Worm (Caenorhabditis elegans) whole organism, young adult: ENCODE data around the gene Y110A2AR.1.

Source experiments
- B0035.1 ChIP-seq: sonication (generic microtip); optimal IDR thresholded peaks from 2 replicates; lab custom pipeline; 2016; ENCODE audit warnings: missing genetic modification characterization, mild to moderate bottlenecking, missing compliant biosample characterization, missing genotype, missing genetic modification reagents
- B0336.3 ChIP-seq: fragments of 200-800 bp; sonication (Bioruptor generic); IDR thresholded peaks from 2 replicates; pipeline ENCODE4 v1.3.6; 2022; ENCODE audit warnings: missing genetic modification characterization, missing compliant biosample characterization
- F10E7.11 ChIP-seq: sonication (generic microtip); optimal IDR thresholded peaks from 2 replicates; lab custom pipeline; 2017; ENCODE audit warnings: mild to moderate bottlenecking, missing genetic modification characterization, moderate library complexity, missing compliant biosample characterization
- F57C9.4 ChIP-seq: sonication (generic microtip); optimal IDR thresholded peaks from 2 replicates; lab custom pipeline; 2017; ENCODE audit warnings: mild to moderate bottlenecking, missing genetic modification characterization, missing compliant biosample characterization
- K11D2.4 ChIP-seq: fragments of 200-800 bp; sonication (Bioruptor generic); IDR thresholded peaks from 2 replicates; pipeline ENCODE4 v1.3.6; 2022; ENCODE audit warnings: missing genetic modification reagents, missing genetic modification characterization, missing compliant biosample characterization
- Y79H2A.3 ChIP-seq: fragments of 200-800 bp; sonication (Bioruptor generic); conservative IDR thresholded peaks from 2 replicates; pipeline ENCODE4 v1.3.6; 2022; ENCODE audit warnings: missing genetic modification reagents, missing genetic modification characterization, missing compliant biosample characterization
- Y95B8A.8 ChIP-seq: fragments of 200-800 bp; sonication (Bioruptor generic); IDR thresholded peaks from 2 replicates; pipeline ENCODE4 v1.3.6; 2022; ENCODE audit warnings: missing genetic modification reagents, missing genetic modification characterization, missing compliant biosample characterization
- akir-1 ChIP-seq: fragments of 200-800 bp; sonication (Bioruptor generic); optimal IDR thresholded peaks from 2 replicates; lab custom pipeline; 2018; ENCODE audit warnings: mild to moderate bottlenecking, missing genetic modification characterization, moderate library complexity, missing compliant biosample characterization
- aptf-3 ChIP-seq: fragments of 200-800 bp; sonication (Bioruptor generic); IDR thresholded peaks from 2 replicates; pipeline ENCODE4 v1.3.6; 2022; ENCODE audit warnings: missing genetic modification characterization, missing compliant biosample characterization
- attf-3 ChIP-seq: fragments of 200-800 bp; sonication (Bioruptor generic); conservative IDR thresholded peaks from 2 replicates; pipeline ENCODE4 v1.3.6; 2022; ENCODE audit warnings: missing genetic modification reagents, missing genetic modification characterization, missing compliant biosample characterization
- egrh-3 ChIP-seq: fragments of 200-800 bp; sonication (Bioruptor generic); IDR thresholded peaks from 2 replicates; pipeline ENCODE4 v1.3.6; 2022; ENCODE audit warnings: missing genetic modification reagents, missing genetic modification characterization, missing compliant biosample characterization
- ets-4 ChIP-seq: fragments of 200-800 bp; sonication (Bioruptor generic); optimal IDR thresholded peaks from 2 replicates; lab custom pipeline; 2018; ENCODE audit warnings: mild to moderate bottlenecking, missing genetic modification characterization, missing compliant biosample characterization
- hlh-12 ChIP-seq: sonication (generic microtip); optimal IDR thresholded peaks from 2 replicates; lab custom pipeline; 2016; ENCODE audit warnings: missing genetic modification characterization, missing compliant biosample characterization
- hmg-1.2 ChIP-seq: fragments of 200-800 bp; sonication (Bioruptor generic); IDR thresholded peaks from 2 replicates; pipeline ENCODE4 v1.3.6; 2022; ENCODE audit warnings: missing genetic modification reagents, missing genetic modification characterization, missing compliant biosample characterization
- hsf-1 ChIP-seq: fragments of 200-800 bp; sonication (Bioruptor generic); IDR thresholded peaks from 2 replicates; pipeline ENCODE4 v1.3.6; 2022; ENCODE audit warnings: missing genetic modification reagents, missing genetic modification characterization, missing compliant biosample characterization
- lin-35 ChIP-seq, 3 experiments: fragments of 150-350 bp in 2 of 3; sonication (generic microtip) in 1 of 3; optimal IDR thresholded peaks; 2 replicates each; lab custom pipeline; 2014 to 2018; ENCODE audit warnings: missing biosample characterization in 3 of 3, missing genetic modification characterization in 3 of 3, missing genetic modification reagents in 3 of 3
- lir-1 ChIP-seq: fragments of 200-800 bp; sonication (Bioruptor generic); conservative IDR thresholded peaks from 2 replicates; pipeline ENCODE4 v1.3.6; 2022; ENCODE audit warnings: missing genetic modification reagents, missing genetic modification characterization, missing compliant biosample characterization
- mcd-1 ChIP-seq: fragments of 200-800 bp; sonication (Bioruptor generic); IDR thresholded peaks from 2 replicates; pipeline ENCODE4 v1.3.6; 2022; ENCODE audit warnings: missing genetic modification reagents, missing genetic modification characterization, missing compliant biosample characterization
- mes-4 ChIP-seq: sonication (generic microtip); optimal IDR thresholded peaks from 2 replicates; lab custom pipeline; 2016; ENCODE audit warnings: missing genotype, missing genetic modification characterization, missing compliant biosample characterization
- nfyb-1 ChIP-seq: fragments of 200-800 bp; sonication (Bioruptor generic); IDR thresholded peaks from 2 replicates; pipeline ENCODE4 v1.3.6; 2022; ENCODE audit warnings: missing genetic modification reagents, missing genetic modification characterization, missing compliant biosample characterization
- nhr-80 ChIP-seq: sonication (generic microtip); optimal IDR thresholded peaks from 2 replicates; lab custom pipeline; 2016; ENCODE audit warnings: missing genetic modification characterization, missing compliant biosample characterization
- rcor-1 ChIP-seq: fragments of 200-800 bp; sonication (Bioruptor generic); IDR thresholded peaks from 2 replicates; pipeline ENCODE4 v1.3.6; 2022; ENCODE audit warnings: missing genetic modification reagents, missing genetic modification characterization, missing compliant biosample characterization
- sdz-38 ChIP-seq: sonication (generic microtip); optimal IDR thresholded peaks from 2 replicates; lab custom pipeline; 2016; ENCODE audit warnings: missing genotype, missing genetic modification characterization, missing compliant biosample characterization
- snpc-1.1 ChIP-seq: sonication (generic microtip); optimal IDR thresholded peaks from 2 replicates; lab custom pipeline; 2017; ENCODE audit warnings: missing genetic modification characterization, mild to moderate bottlenecking, missing compliant biosample characterization, antibody characterized with exemption, moderate library complexity, missing genotype, missing genetic modification reagents; ENCODE audit not compliant: insufficient read depth
- zfh-2 ChIP-seq: fragments of 200-800 bp; sonication (Bioruptor generic); conservative IDR thresholded peaks from 2 replicates; pipeline ENCODE4 v1.3.6; 2022; ENCODE audit warnings: missing genetic modification reagents, missing genetic modification characterization, missing compliant biosample characterization
- ztf-25 ChIP-seq: fragments of 200-800 bp; sonication (Bioruptor generic); IDR thresholded peaks from 2 replicates; pipeline ENCODE4 v1.3.6; 2022; ENCODE audit warnings: missing genetic modification reagents, missing genetic modification characterization, missing compliant biosample characterization
- ztf-28 ChIP-seq: fragments of 200-800 bp; sonication (Bioruptor generic); IDR thresholded peaks from 2 replicates; pipeline ENCODE4 v1.3.6; 2022; ENCODE audit warnings: missing genetic modification reagents, missing genetic modification characterization, missing compliant biosample characterization

Gene Y110A2AR.1

DNA sequence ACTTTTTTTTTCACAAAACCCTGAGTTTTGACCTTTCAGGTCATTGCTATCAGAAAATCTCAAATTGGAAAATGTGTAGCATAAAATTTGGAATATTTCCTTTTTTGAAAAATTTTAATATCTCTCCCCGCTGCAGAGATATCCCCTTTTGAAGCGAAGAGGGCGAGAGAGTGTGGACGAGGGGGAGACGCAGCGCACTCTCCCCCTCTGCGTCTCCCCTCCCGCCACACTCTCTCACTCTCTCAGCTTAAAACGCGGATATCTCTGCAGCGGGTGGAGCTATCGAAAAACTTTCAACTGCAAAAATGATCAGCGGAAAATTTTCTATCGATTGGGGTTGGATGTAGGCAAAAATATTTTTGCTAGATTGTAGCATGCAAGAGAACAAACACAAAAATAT lies 3.3 kb downstream of the Y110A2AR.1 start:
- peak; percentile 93 for TF ChIP-seq hmg-1.2 (GFP tag; lab: Robert Waterston, UW)
- 0 out of 2 replicates have a peak, but pooled peaks have one; percentile 0 for TF ChIP-seq Y95B8A.8 (GFP tag; lab: Robert Waterston, UW)
- 0 out of 2 replicates have a peak, but pooled peaks have one; percentile 6 for TF ChIP-seq hsf-1 (GFP tag; lab: Robert Waterston, UW)
- 0 out of 2 replicates have a peak, but pooled peaks have one; percentile 37 for TF ChIP-seq nfyb-1 (GFP tag; lab: Robert Waterston, UW)
- 0 out of 2 replicates have a peak, but pooled peaks have one; percentile 35 for TF ChIP-seq mcd-1
- TF ChIP-seq Y79H2A.3 = no peak
- no peak for TF ChIP-seq F57C9.4 (tag; lab: Kevin White, UChicago)

DNA sequence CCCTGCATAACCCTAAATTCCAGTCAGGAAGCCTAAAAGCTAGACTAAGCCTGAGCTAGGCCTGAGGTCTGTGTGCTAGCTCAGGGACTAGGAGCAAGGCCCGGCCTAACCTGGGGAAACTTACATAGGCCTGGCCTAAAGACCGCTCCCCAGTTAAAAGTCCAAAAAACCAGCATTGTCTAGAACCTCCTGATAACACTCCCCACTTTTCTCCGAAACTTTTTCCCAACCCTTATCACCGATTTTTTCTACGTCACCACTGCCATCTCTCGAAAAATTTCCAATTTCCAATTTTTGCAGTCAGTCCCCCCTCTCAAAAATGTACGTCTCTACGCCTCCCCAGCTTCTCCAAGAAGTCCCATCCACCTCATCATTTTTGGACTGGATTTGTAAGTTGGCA lies 4.1 kb downstream of the Y110A2AR.1 start, which contains the start of gene ZK355.2:
Gene ZK355.2, plus strand, starts transcription at position 301 of the 400 bp plus-strand sequence.
- TF ChIP-seq ztf-28 (GFP tag; lab: Robert Waterston, UW) (no peak), B0336.3 (GFP tag; lab: Robert Waterston, UW) (no peak), nhr-80 (peak; percentile 16), akir-1 (no peak), ztf-25 (GFP tag; lab: Robert Waterston, UW) (no peak), lin-35 (GFP tag; optimal IDR thresholded peaks at IDR 0.05; lab: Kevin White, UChicago) (no peak), ets-4 (no peak), sdz-38 (tag; lab: Kevin White, UChicago) (no peak), attf-3 (0 out of 2 replicates have a peak, but pooled peaks have one; percentile 38), K11D2.4 (GFP tag; lab: Robert Waterston, UW) (no peak)
- TF ChIP-seq, all 124 proteins: peak for 2

DNA sequence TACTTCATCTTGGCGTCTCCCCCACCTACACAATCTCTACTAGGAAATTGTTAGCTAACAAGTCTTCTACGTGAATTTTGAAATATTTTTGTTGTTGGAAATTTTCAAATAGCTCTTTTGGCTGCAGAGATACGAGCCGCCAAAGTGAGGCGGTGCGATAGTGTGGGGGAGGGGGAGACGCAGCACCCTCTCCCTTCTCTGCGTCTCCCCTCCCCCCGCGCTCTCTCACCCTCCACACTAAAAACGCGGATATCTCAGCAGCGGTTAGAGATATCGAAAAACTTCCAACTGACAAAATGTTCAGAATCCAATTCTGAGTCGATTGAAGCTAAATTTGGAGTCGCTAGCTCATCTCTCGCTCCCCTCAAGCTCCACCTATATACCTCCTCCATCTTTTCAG lies 5.5 kb downstream of the Y110A2AR.1 start:
- TF ChIP-seq egrh-3 (GFP tag; lab: Robert Waterston, UW) (peak; percentile 61; the same call in 1 of the 2 replicates), hlh-12 (tag; lab: Kevin White, UChicago) (no peak), hmg-1.2 (GFP tag; lab: Robert Waterston, UW) (peak; percentile 67), zfh-2 (GFP tag; lab: Robert Waterston, UW) (peak; percentile 55; the same call in 1 of the 2 replicates)

DNA sequence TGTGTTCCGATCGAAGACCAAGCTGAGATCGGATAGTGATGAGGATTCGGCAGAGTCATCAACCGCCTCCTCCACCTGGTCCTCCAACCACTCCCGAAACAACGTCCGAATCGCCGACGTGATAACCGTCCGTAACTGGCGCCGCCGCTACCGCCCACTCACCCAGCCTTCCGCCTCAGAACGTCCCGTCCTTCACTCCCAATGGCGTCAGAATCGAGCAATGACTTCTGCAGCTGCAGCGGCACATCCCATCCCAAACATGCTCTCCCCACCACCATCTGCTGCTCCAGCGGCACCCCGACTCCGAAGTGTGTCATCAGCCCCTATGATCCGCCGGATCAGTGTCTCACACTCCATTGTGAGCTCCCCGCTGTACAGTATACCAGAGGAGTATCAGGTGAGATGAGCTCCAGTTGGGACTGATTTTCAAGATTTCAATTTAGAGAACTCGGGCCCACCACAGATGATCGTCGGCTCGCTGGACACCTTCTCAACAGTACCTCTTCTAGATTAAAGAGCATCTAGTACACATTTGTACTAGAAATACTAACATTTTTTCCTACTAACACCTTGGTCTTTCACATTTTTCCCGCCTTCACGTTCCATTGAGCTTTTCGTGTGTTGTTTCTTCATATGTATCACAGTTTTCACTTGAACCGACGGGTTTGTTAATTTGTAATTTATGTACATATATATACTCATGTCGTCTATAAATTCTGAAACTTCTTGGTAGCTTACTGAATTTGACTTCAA lies 6.5 kb downstream of the Y110A2AR.1 start:
- no peak for TF ChIP-seq hlh-12 (tag; lab: Kevin White, UChicago)
- 0 out of 2 replicates have a peak, but pooled peaks have one; percentile 28 for TF ChIP-seq mcd-1
- peak; percentile 68 for TF ChIP-seq zfh-2 (GFP tag; lab: Robert Waterston, UW)
- TF ChIP-seq egrh-3 (GFP tag; lab: Robert Waterston, UW) = peak; percentile 72
- peak; percentile 15 for TF ChIP-seq F10E7.11
- 0 out of 2 replicates have a peak, but pooled peaks have one; percentile 7 for TF ChIP-seq aptf-3 (GFP tag; lab: Robert Waterston, UW)
- TF ChIP-seq ets-4 = peak; percentile 3
- TF ChIP-seq rcor-1 (GFP tag; lab: Robert Waterston, UW) = no peak
- TF ChIP-seq lir-1 (GFP tag; lab: Robert Waterston, UW) = no peak

DNA sequence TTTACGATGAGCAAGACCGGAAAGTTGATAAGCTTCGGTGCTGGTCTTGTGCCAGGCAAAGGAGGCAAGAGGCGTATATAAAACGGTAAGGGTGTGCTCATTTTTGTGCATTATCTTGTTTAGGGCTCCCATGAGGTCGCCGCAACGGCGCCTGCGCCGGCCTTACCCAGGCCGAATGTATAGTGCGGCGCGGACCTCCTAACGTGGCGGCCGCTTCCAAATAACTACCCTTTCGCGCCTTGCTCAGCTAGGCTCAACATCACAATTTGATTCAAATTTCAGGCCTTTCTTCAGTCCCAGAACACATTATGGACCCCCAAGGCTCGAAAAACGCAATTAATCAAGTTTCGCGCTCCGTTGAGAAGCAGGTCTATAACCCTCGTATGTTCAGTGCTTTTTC lies 8.0 kb downstream of the Y110A2AR.1 start, which contains the start of the genes ZK355.3 and ZK355.8:
Gene ZK355.3, minus strand, starts transcription at position 101 of the 400 bp plus-strand sequence.
Gene ZK355.8, plus strand, starts transcription at position 272 of the 400 bp plus-strand sequence.
- no peak for TF ChIP-seq mes-4
- no peak for TF ChIP-seq B0035.1 (tag; lab: Kevin White, UChicago)
- TF ChIP-seq zfh-2 (GFP tag; lab: Robert Waterston, UW) = peak; percentile 49

DNA sequence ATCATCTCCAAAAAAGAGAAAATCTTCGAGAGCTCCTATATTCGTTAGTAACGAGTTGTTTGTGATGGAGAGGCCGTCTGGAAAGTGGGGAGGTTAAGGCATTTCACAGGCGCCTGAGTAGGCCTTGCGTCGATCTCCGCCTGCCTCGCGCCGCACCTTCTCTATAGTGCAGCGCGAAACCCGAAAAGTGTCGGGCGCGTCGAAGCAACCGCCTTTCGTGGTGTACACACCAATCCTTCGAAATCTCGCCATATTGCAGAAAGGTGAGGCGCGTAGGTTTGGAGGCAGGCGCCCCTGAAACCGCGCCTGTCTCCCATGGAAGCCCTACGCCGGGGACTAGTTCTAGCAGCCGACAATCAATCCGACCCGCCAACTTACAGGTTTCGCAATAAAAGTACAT lies 10.3 kb downstream of the Y110A2AR.1 start:
- TF ChIP-seq ztf-28 (GFP tag; lab: Robert Waterston, UW) (0 out of 2 replicates have a peak, but pooled peaks have one; percentile 10), B0336.3 (GFP tag; lab: Robert Waterston, UW) (no peak), zfh-2 (GFP tag; lab: Robert Waterston, UW) (peak; percentile 81), snpc-1.1 (tag; lab: Kevin White, UChicago) (peak; percentile 54)
